Fruit fly (Drosophila melanogaster): Measurements from ENCODE around the gene ush.

ush gene

DNA sequence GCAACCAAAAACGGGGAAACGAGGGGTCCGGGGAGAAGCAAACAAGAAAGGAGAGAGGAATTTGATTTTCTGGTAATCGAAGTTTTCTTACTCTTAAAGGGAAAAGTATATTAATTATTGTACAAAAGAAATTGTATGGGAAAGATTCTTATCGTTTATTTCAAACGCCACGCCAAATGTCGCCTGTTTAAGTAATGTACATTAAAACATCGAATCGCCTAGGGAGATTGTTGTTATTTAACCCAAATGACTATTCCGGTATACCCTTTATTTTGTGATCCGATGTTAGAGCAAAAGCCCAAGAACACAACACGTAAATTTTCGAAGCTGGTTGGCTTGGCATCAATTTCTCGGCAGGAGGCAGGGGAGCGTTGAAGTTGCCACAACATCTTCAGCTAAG lies 36.7 kb upstream of the ush start (continued):
- peak; percentile 94 for TF ChIP-seq Met (GFP tag; optimal IDR thresholded peaks at IDR 0.05)
- peak; percentile 20 for TF ChIP-seq fd85E (GFP tag; optimal IDR thresholded peaks at IDR 0.05)
- TF ChIP-seq fkh (GFP tag; optimal IDR thresholded peaks at IDR 0.05): no peak
- peak; percentile 87 for TF ChIP-seq CG6163 (GFP tag; IDR thresholded peaks at IDR 0.05)
- peak; percentile 78 for TF ChIP-seq CG34406 (GFP tag; optimal IDR thresholded peaks at IDR 0.05)
- peak; percentile 83 for TF ChIP-seq CG11762 (GFP tag; optimal IDR thresholded peaks at IDR 0.05; ENCODE audit: insufficient read depth)
- peak; percentile 88 for TF ChIP-seq CG6808 (GFP tag; optimal IDR thresholded peaks at IDR 0.05)
- peak; percentile 84 for TF ChIP-seq achi (GFP tag; optimal IDR thresholded peaks at IDR 0.05)

- TF ChIP-seq CG6163 (GFP tag; IDR thresholded peaks at IDR 0.05) (peak; percentile 81), Sox102F (GFP tag; optimal IDR thresholded peaks at IDR 0.05) (peak; percentile 89), CG9139 (GFP tag; optimal IDR thresholded peaks at IDR 0.05) (peak; percentile 86), ss (GFP tag; optimal IDR thresholded peaks at IDR 0.05) (peak; percentile 69 to 93), topi (GFP tag; optimal IDR thresholded peaks at IDR 0.05) (peak; percentile 89), Lpt (GFP tag; optimal IDR thresholded peaks at IDR 0.05) (peak; percentile 45), net (GFP tag; optimal IDR thresholded peaks at IDR 0.05) (peak; percentile 80), fkh (GFP tag; optimal IDR thresholded peaks at IDR 0.05) (no peak), achi (GFP tag; optimal IDR thresholded peaks at IDR 0.05) (peak; percentile 90), Hr39 (GFP tag; optimal IDR thresholded peaks at IDR 0.05) (peak; percentile 63), spab (GFP tag; optimal IDR thresholded peaks at IDR 0.05) (peak; percentile 90), salr (GFP tag; optimal IDR thresholded peaks at IDR 0.05) (peak; percentile 72 to 84), CG6808 (GFP tag; optimal IDR thresholded peaks at IDR 0.05) (peak; percentile 91), CG10631 (GFP tag; optimal IDR thresholded peaks at IDR 0.05) (peak; percentile 93), fd85E (GFP tag; optimal IDR thresholded peaks at IDR 0.05) (peak; percentile 20), Hr38 (GFP tag; optimal IDR thresholded peaks at IDR 0.05) (no peak), Sox15 (GFP tag; optimal IDR thresholded peaks at IDR 0.05) (peak; percentile 77), pdm3 (GFP tag; optimal IDR thresholded peaks at IDR 0.05) (peak; percentile 71), CG16779 (tag; optimal IDR thresholded peaks at IDR 0.05) (peak; percentile 80), CG1621 (tag; optimal IDR thresholded peaks at IDR 0.05) (peak; percentile 62), CG6792 (GFP tag; optimal IDR thresholded peaks at IDR 0.05) (peak; percentile 86), CG32006 (GFP tag; optimal IDR thresholded peaks at IDR 0.05) (peak; percentile 81), CG4318 (GFP tag; optimal IDR thresholded peaks at IDR 0.05) (peak; percentile 69), Eip93F (GFP tag; optimal IDR thresholded peaks at IDR 0.05) (peak; percentile 74), CG11762 (GFP tag; optimal IDR thresholded peaks at IDR 0.05; ENCODE audit: insufficient read depth) (peak; percentile 57), CG6276 (GFP tag; optimal IDR thresholded peaks at IDR 0.05) (peak; percentile 35), CG7368 (GFP tag; optimal IDR thresholded peaks at IDR 0.05) (peak; percentile 65), CG10669 (GFP tag; optimal IDR thresholded peaks at IDR 0.05) (peak; percentile 89), Smox (GFP tag; optimal IDR thresholded peaks at IDR 0.05) (peak; percentile 86), dac (GFP tag; optimal IDR thresholded peaks at IDR 0.05) (peak; percentile 37), esn (GFP tag; optimal IDR thresholded peaks at IDR 0.05) (peak; percentile 95), CG3919 (GFP tag; optimal IDR thresholded peaks at IDR 0.05) (peak; percentile 85), CG15336 (GFP tag; IDR thresholded peaks at IDR 0.05) (peak; percentile 54), svp (GFP tag) (peak; percentile 94), cyc (GFP tag; optimal IDR thresholded peaks at IDR 0.05) (peak; percentile 81), CG8119 (GFP tag; IDR thresholded peaks at IDR 0.05) (peak; percentile 73), CG31627 (GFP tag; optimal IDR thresholded peaks at IDR 0.05) (peak; percentile 78), acj6 (GFP tag; optimal IDR thresholded peaks at IDR 0.05) (peak; percentile 90), eg (GFP tag; IDR thresholded peaks at IDR 0.05) (no peak), CG8319 (GFP tag; optimal IDR thresholded peaks at IDR 0.05) (peak; percentile 62), lz (GFP tag; optimal IDR thresholded peaks at IDR 0.05) (peak; percentile 82), Ets21C (GFP tag; optimal IDR thresholded peaks at IDR 0.05) (peak; percentile 71), Sox14 (GFP tag; optimal IDR thresholded peaks at IDR 0.05) (peak; percentile 86), fd59A (GFP tag; optimal IDR thresholded peaks at IDR 0.05) (peak; percentile 88), vri (GFP tag; optimal IDR thresholded peaks at IDR 0.05) (peak; percentile 84)
Measured at dm6 chr2L:440638-441454, 35.2 kb upstream of the ush start.
